Fruit fly (Drosophila melanogaster): ENCODE data around the gene ogre.

The ogre gene

dm6 chrX:6969364-6970137 is 21.6 kb downstream of the ogre start, which contains the start of gene CG4586 (continued):
- TF ChIP-seq Max (GFP tag; optimal IDR thresholded peaks at IDR 0.05) (peak; percentile 95), CG17361 (GFP tag; IDR thresholded peaks at IDR 0.05) (peak; percentile 86), knrl (GFP tag; IDR thresholded peaks at IDR 0.05; ENCODE audit: partially characterized antibody) (no peak), gfzf (GFP tag; optimal IDR thresholded peaks at IDR 0.05) (no peak), gem (tag; optimal IDR thresholded peaks at IDR 0.05) (peak; percentile 95), CG13123 (GFP tag; optimal IDR thresholded peaks at IDR 0.05) (peak; percentile 87), Poxn (GFP tag; IDR thresholded peaks at IDR 0.05) (peak; percentile 69), fu2 (GFP tag; optimal IDR thresholded peaks at IDR 0.05) (peak; percentile 95), CG15269 (tag; optimal IDR thresholded peaks at IDR 0.05) (peak; percentile 96), CG9215 (GFP tag; IDR thresholded peaks at IDR 0.05) (peak; percentile 69), run (tag; optimal IDR thresholded peaks at IDR 0.05) (peak; percentile 95), insv (GFP tag; optimal IDR thresholded peaks at IDR 0.05) (peak; percentile 57 to 62), CG6175 (GFP tag; IDR thresholded peaks at IDR 0.05) (peak; percentile 78; the same call in 1 of the 3 replicates), tup (GFP tag; optimal IDR thresholded peaks at IDR 0.05) (peak; percentile 94), CG6254 (GFP tag; optimal IDR thresholded peaks at IDR 0.05) (peak; percentile 94), Pdp1 (GFP tag; optimal IDR thresholded peaks at IDR 0.05) (peak; percentile 92), Myb (GFP tag; optimal IDR thresholded peaks at IDR 0.05) (peak; percentile 84), her (GFP tag; optimal IDR thresholded peaks at IDR 0.05) (peak; percentile 97), CG7357 (GFP tag; IDR thresholded peaks at IDR 0.05) (peak; percentile 81), dmrt99B (tag; optimal IDR thresholded peaks at IDR 0.05) (peak; percentile 95), gsb-n (tag; optimal IDR thresholded peaks at IDR 0.05) (peak; percentile 87), CG4820 (GFP tag; optimal IDR thresholded peaks at IDR 0.05) (peak; percentile 88), CG6272 (GFP tag; IDR thresholded peaks at IDR 0.05) (peak; percentile 68), CG43689 (GFP tag; IDR thresholded peaks at IDR 0.05) (peak; percentile 84; the same call in 1 of the 2 replicates), cwo (GFP tag; optimal IDR thresholded peaks at IDR 0.05) (peak; percentile 95), CHES-1-like (GFP tag; optimal IDR thresholded peaks at IDR 0.05) (peak; percentile 97), Hmr (GFP tag; optimal IDR thresholded peaks at IDR 0.05) (peak; percentile 98), CG15696 (tag; optimal IDR thresholded peaks at IDR 0.05) (peak; percentile 57), danr (GFP tag; IDR thresholded peaks at IDR 0.05) (peak; percentile 79), dpn (GFP tag; optimal IDR thresholded peaks at IDR 0.05) (peak; percentile 94 to 97), ewg (GFP tag; optimal IDR thresholded peaks at IDR 0.05) (peak; percentile 85), dan (GFP tag; IDR thresholded peaks at IDR 0.05) (no peak), Dp (GFP tag; optimal IDR thresholded peaks at IDR 0.05) (peak; percentile 3), CG7271 (tag; optimal IDR thresholded peaks at IDR 0.05) (peak; percentile 65), Hr39 (optimal IDR thresholded peaks at IDR 0.05) (no peak), CG7839 (tag; optimal IDR thresholded peaks at IDR 0.05) (peak; percentile 95), CG3407 (GFP tag; optimal IDR thresholded peaks at IDR 0.05) (peak; percentile 87), eve (GFP tag; optimal IDR thresholded peaks at IDR 0.05) (no peak), CG4360 (GFP tag; IDR thresholded peaks at IDR 0.05) (peak; percentile 66), CG3281 (GFP tag; optimal IDR thresholded peaks at IDR 0.05) (peak; percentile 98), CG12219 (GFP tag; optimal IDR thresholded peaks at IDR 0.05) (peak; percentile 98), hbn (GFP tag; IDR thresholded peaks at IDR 0.05; ENCODE audit: partially characterized antibody) (no peak), CG8359 (GFP tag; optimal IDR thresholded peaks at IDR 0.05; ENCODE audit: borderline replicate concordance) (peak; percentile 72), dm (GFP tag; optimal IDR thresholded peaks at IDR 0.05) (peak; percentile 89), dati (GFP tag; IDR thresholded peaks at IDR 0.05) (peak; percentile 81; the same call in 1 of the 2 replicates), CG6791 (GFP tag; IDR thresholded peaks at IDR 0.05; ENCODE audit: partially characterized antibody) (no peak), Trl (optimal IDR thresholded peaks at IDR 0.05) (no peak), Trl (GFP tag; optimal IDR thresholded peaks at IDR 0.05) (peak; percentile 94), CG13775 (GFP tag; optimal IDR thresholded peaks at IDR 0.05) (peak; percentile 91)

Data from whole organism, embryonic.